Worm (Caenorhabditis elegans): Measurements from ENCODE around the gene osm-6.

Gene osm-6

ce11 chrV:11933196-11934028 lies 6.2 kb upstream of the osm-6 start, which contains the start of the genes aman-2 and F58H1.3 (continued):
- TF ChIP-seq ceh-48 (tag; optimal IDR thresholded peaks at IDR 0.05), result peak; percentile 35
- TF ChIP-seq ztf-16 (tag; optimal IDR thresholded peaks at IDR 0.05), result peak; percentile 12
- TF ChIP-seq pat-9 (tag; optimal IDR thresholded peaks at IDR 0.05), result no peak
- TF ChIP-seq nfya-1 (tag; optimal IDR thresholded peaks at IDR 0.05), result no peak
- peak; percentile 73 for TF ChIP-seq hlh-15 (tag; optimal IDR thresholded peaks at IDR 0.05)
- TF ChIP-seq ets-4 (tag; optimal IDR thresholded peaks at IDR 0.05), result peak; percentile 81
- TF ChIP-seq dve-1 (tag; optimal IDR thresholded peaks at IDR 0.05), result no peak
- TF ChIP-seq ceh-19 (GFP tag; optimal IDR thresholded peaks at IDR 0.05), result no peak
- TF ChIP-seq ceh-2 (tag; optimal IDR thresholded peaks at IDR 0.05), result peak; percentile 76
- peak; percentile 86 for TF ChIP-seq ceh-14 (tag; optimal IDR thresholded peaks at IDR 0.05)
- TF ChIP-seq ceh-30 (tag; optimal IDR thresholded peaks at IDR 0.05), result no peak
- peak; percentile 91 for TF ChIP-seq ceh-31 (tag; optimal IDR thresholded peaks at IDR 0.05)
- TF ChIP-seq fax-1 (tag; optimal IDR thresholded peaks at IDR 0.05), result peak; percentile 85
- TF ChIP-seq npax-4 (tag; optimal IDR thresholded peaks at IDR 0.05), result no peak
- no peak for TF ChIP-seq sox-4 (tag; optimal IDR thresholded peaks at IDR 0.05)
- TF ChIP-seq nhr-232 (tag; optimal IDR thresholded peaks at IDR 0.05), result no peak
- TF ChIP-seq pqm-1 (tag; optimal IDR thresholded peaks at IDR 0.05), result peak; percentile 54
- peak; percentile 72 for TF ChIP-seq C08G9.2 (tag; optimal IDR thresholded peaks at IDR 0.05)
- TF ChIP-seq pros-1 (tag; optimal IDR thresholded peaks at IDR 0.05), result no peak
- no peak for TF ChIP-seq ceh-6 (GFP tag; optimal IDR thresholded peaks at IDR 0.05)
- no peak for TF ChIP-seq pha-2 (tag; optimal IDR thresholded peaks at IDR 0.05)
- peak; percentile 92 for TF ChIP-seq hlh-8 (tag; optimal IDR thresholded peaks at IDR 0.05)
- TF ChIP-seq tbx-2 (tag; optimal IDR thresholded peaks at IDR 0.05), result peak; percentile 89
- peak; percentile 86 for TF ChIP-seq ref-2 (tag; optimal IDR thresholded peaks at IDR 0.05)
- no peak for TF ChIP-seq odd-2 (tag; optimal IDR thresholded peaks at IDR 0.05)
- peak; percentile 77 for TF ChIP-seq unc-86 (tag; optimal IDR thresholded peaks at IDR 0.05)
- peak; percentile 89 for TF ChIP-seq elt-2 (tag; optimal IDR thresholded peaks at IDR 0.05)
- TF ChIP-seq elt-4 (tag; optimal IDR thresholded peaks at IDR 0.05), result no peak
- no peak for TF ChIP-seq K09A11.1 (tag; optimal IDR thresholded peaks at IDR 0.05; ENCODE audit: insufficient read depth)
- TF ChIP-seq lin-11 (tag; optimal IDR thresholded peaks at IDR 0.05), result peak; percentile 28
- no peak for TF ChIP-seq ceh-9 (tag; optimal IDR thresholded peaks at IDR 0.05)
- no peak for TF ChIP-seq dmd-4 (tag; optimal IDR thresholded peaks at IDR 0.05; ENCODE audit: borderline replicate concordance)
- TF ChIP-seq ceh-45 (GFP tag; IDR thresholded peaks at IDR 0.05), result no peak
- no peak for TF ChIP-seq mec-3 (tag; optimal IDR thresholded peaks at IDR 0.05; ENCODE audit: borderline replicate concordance)
- no peak for TF ChIP-seq sox-2 (GFP tag; IDR thresholded peaks at IDR 0.05)
- peak; percentile 38 for TF ChIP-seq ceh-18 (tag; optimal IDR thresholded peaks at IDR 0.05)
- TF ChIP-seq ceh-22 (tag; optimal IDR thresholded peaks at IDR 0.05), result no peak
- peak; percentile 63 for TF ChIP-seq unc-42 (tag; optimal IDR thresholded peaks at IDR 0.05)
- no peak for TF ChIP-seq pha-4 (tag; optimal IDR thresholded peaks at IDR 0.05)
- peak; percentile 48 for TF ChIP-seq rnt-1 (tag; optimal IDR thresholded peaks at IDR 0.05)
- TF ChIP-seq unc-55 (GFP tag; optimal IDR thresholded peaks at IDR 0.05), result no peak
- no peak for TF ChIP-seq pag-3 (tag; optimal IDR thresholded peaks at IDR 0.05; ENCODE audit: borderline replicate concordance)
- no peak for TF ChIP-seq F13H6.1 (tag; optimal IDR thresholded peaks at IDR 0.05)
- TF ChIP-seq eyg-1 (tag; optimal IDR thresholded peaks at IDR 0.05), result no peak
- no peak for TF ChIP-seq Y22D7AL.16 (tag; optimal IDR thresholded peaks at IDR 0.05)
- TF ChIP-seq sdc-2 (tag; optimal IDR thresholded peaks at IDR 0.05), result no peak
- no peak for TF ChIP-seq gmeb-2 (tag; optimal IDR thresholded peaks at IDR 0.05)
- TF ChIP-seq tbx-7 (tag; optimal IDR thresholded peaks at IDR 0.05), result peak; percentile 82
- peak; percentile 57 for TF ChIP-seq ttx-3 (tag; optimal IDR thresholded peaks at IDR 0.05)
